Worm (Caenorhabditis elegans): Measurements from ENCODE around the gene F14D2.8.

DNA sequence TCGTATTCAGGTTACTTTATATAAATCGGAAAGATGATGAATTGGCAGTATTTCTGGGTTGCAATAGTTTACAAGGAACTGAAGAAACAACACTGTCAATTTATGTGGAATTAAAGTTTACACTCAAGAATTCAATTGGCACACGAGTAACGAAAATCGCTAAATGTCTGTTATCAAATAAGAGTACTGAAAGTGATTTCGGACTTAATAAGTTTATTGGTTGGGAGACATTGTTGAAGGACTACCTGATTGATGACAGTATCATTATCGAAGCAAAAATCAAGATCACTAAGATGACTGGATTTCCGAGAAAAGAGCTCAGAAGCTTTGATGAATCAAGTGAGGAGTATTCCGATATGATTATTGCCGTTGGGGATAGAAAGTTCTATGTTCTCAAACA, 25.6 kb upstream of the F14D2.8 start:
- no peak for TF ChIP-seq blmp-1 (tag; optimal IDR thresholded peaks at IDR 0.05)
- no peak for TF ChIP-seq nhr-237 (tag; optimal IDR thresholded peaks at IDR 0.05)
- TF ChIP-seq lsy-2 (tag; optimal IDR thresholded peaks at IDR 0.05): no peak
- TF ChIP-seq ceh-83 (GFP tag; optimal IDR thresholded peaks at IDR 0.05): no peak
- TF ChIP-seq ces-1 (GFP tag; optimal IDR thresholded peaks at IDR 0.05): no peak
- no peak for TF ChIP-seq elt-1 (tag; optimal IDR thresholded peaks at IDR 0.05; ENCODE audit: borderline replicate concordance, insufficient read depth)
- TF ChIP-seq snpc-4 (tag; optimal IDR thresholded peaks at IDR 0.05): no peak
- no peak for TF ChIP-seq unc-39 (tag; optimal IDR thresholded peaks at IDR 0.05)
- TF ChIP-seq elt-3 (tag; optimal IDR thresholded peaks at IDR 0.05): no peak
- no peak for TF ChIP-seq unc-62 (GFP tag; optimal IDR thresholded peaks at IDR 0.05)
- no peak for TF ChIP-seq nhr-2 (tag; optimal IDR thresholded peaks at IDR 0.05)
- TF ChIP-seq mls-2 (tag; optimal IDR thresholded peaks at IDR 0.05): no peak
- no peak for TF ChIP-seq mep-1 (tag; optimal IDR thresholded peaks at IDR 0.05)
- no peak for TF ChIP-seq nhr-28 (tag; optimal IDR thresholded peaks at IDR 0.05)

Measured in whole organism, mixed stage, embryonic.